Fruit fly (Drosophila melanogaster): Measurements from ENCODE around the gene ND-B14.5A.

Gene ND-B14.5A

DNA sequence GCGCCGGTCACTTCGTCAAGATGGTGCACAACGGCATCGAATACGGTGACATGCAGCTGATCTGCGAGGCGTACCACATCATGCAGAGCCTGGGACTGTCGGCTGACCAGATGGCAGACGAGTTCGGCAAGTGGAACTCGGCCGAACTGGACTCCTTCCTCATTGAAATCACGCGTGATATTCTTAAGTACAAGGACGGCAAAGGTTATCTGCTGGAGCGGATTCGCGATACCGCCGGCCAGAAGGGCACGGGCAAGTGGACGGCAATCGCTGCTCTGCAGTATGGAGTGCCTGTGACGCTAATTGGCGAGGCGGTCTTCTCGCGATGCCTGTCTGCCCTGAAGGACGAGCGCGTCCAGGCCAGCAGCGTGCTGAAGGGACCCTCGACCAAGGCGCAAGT lies 24.9 kb upstream of the ND-B14.5A start:
- TF ChIP-seq CG34367 (tag; optimal IDR thresholded peaks at IDR 0.05) (no peak), Pif1B (GFP tag; optimal IDR thresholded peaks at IDR 0.05) (no peak), CG32121 (GFP tag; IDR thresholded peaks at IDR 0.05) (no peak), rn (GFP tag; IDR thresholded peaks at IDR 0.05) (no peak), CG15710 (tag; optimal IDR thresholded peaks at IDR 0.05) (no peak), CG13204 (GFP tag; optimal IDR thresholded peaks at IDR 0.05) (no peak), D1 (tag; optimal IDR thresholded peaks at IDR 0.05) (no peak), CG10348 (GFP tag; IDR thresholded peaks at IDR 0.05) (no peak), gl (tag; optimal IDR thresholded peaks at IDR 0.05) (no peak), CG8159 (tag; optimal IDR thresholded peaks at IDR 0.05) (no peak), Snoo (tag; optimal IDR thresholded peaks at IDR 0.05) (no peak), CG8301 (tag; optimal IDR thresholded peaks at IDR 0.05) (no peak), CG9948 (tag; optimal IDR thresholded peaks at IDR 0.05) (no peak), CG17806 (tag; optimal IDR thresholded peaks at IDR 0.05) (no peak), Ets98B (GFP tag; IDR thresholded peaks at IDR 0.05) (no peak), CG4496 (GFP tag; IDR thresholded peaks at IDR 0.05) (no peak), EcR (GFP tag; optimal IDR thresholded peaks at IDR 0.05) (no peak), CG14655 (GFP tag; optimal IDR thresholded peaks at IDR 0.05) (no peak), fd96Ca (GFP tag; IDR thresholded peaks at IDR 0.05) (no peak)

dm6 chrX:2148671-2149070 lies 23.7 kb upstream of the ND-B14.5A start:
- TF ChIP-seq CG10348 (GFP tag; IDR thresholded peaks at IDR 0.05) = no peak
- peak; percentile 92 for TF ChIP-seq EcR (GFP tag; optimal IDR thresholded peaks at IDR 0.05)

dm6 chrX:2149478-2149877 lies 22.8 kb upstream of the ND-B14.5A start, which contains the start of gene bcn92:
bcn92 (minus strand) TSS chrX:2149647.
- TF ChIP-seq Ets98B (GFP tag; IDR thresholded peaks at IDR 0.05) (0 out of 2 replicates have a peak, but pooled peaks have one; percentile 21), CG15710 (tag; optimal IDR thresholded peaks at IDR 0.05) (peak; percentile 15), Pif1B (GFP tag; optimal IDR thresholded peaks at IDR 0.05) (no peak), CG9948 (tag; optimal IDR thresholded peaks at IDR 0.05) (no peak), CG4496 (GFP tag; IDR thresholded peaks at IDR 0.05) (peak; percentile 57; the same call in 2 of the 3 replicates), rn (GFP tag; IDR thresholded peaks at IDR 0.05) (no peak), CG32121 (GFP tag; IDR thresholded peaks at IDR 0.05) (0 out of 2 replicates have a peak, but pooled peaks have one; percentile 11), gl (tag; optimal IDR thresholded peaks at IDR 0.05) (no peak)

DNA sequence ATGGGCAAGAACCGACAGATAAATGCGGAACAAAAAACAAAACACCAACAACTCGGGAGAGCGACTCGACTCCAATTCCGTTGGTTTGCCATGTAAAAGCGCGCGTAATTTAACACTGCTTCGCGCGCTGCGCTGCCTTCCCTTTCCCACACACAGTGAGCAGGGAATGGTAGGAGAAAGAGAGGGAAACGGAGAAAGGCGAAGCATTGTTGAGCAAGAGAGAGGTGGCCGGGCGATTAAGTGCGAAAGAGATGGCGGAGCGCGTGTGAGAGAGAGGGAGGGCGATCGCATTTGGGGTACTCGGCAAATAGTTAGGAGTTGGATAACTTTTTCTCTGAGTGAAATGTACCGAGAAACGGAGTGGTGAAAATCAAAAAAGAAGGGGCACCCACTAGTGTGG lies 16.5 kb upstream of the ND-B14.5A start:
- TF ChIP-seq CG4496 (GFP tag; IDR thresholded peaks at IDR 0.05) (no peak), CG14655 (GFP tag; optimal IDR thresholded peaks at IDR 0.05) (no peak), EcR (GFP tag; optimal IDR thresholded peaks at IDR 0.05) (peak; percentile 21), Pif1B (GFP tag; optimal IDR thresholded peaks at IDR 0.05) (no peak), rn (GFP tag; IDR thresholded peaks at IDR 0.05) (no peak), CG8301 (tag; optimal IDR thresholded peaks at IDR 0.05) (no peak), CG32121 (GFP tag; IDR thresholded peaks at IDR 0.05) (peak; percentile 42; the same call in 1 of the 2 replicates), CG12605 (GFP tag; IDR thresholded peaks at IDR 0.05) (no peak), CG8159 (tag; optimal IDR thresholded peaks at IDR 0.05) (no peak), D1 (tag; optimal IDR thresholded peaks at IDR 0.05) (no peak), CG9948 (tag; optimal IDR thresholded peaks at IDR 0.05) (no peak), CG34367 (tag; optimal IDR thresholded peaks at IDR 0.05) (no peak), CG17806 (tag; optimal IDR thresholded peaks at IDR 0.05) (no peak), gl (tag; optimal IDR thresholded peaks at IDR 0.05) (no peak), CG15710 (tag; optimal IDR thresholded peaks at IDR 0.05) (no peak), Snoo (tag; optimal IDR thresholded peaks at IDR 0.05) (no peak), fd96Ca (GFP tag; IDR thresholded peaks at IDR 0.05) (peak; percentile 32; the same call in 1 of the 3 replicates), Ets98B (GFP tag; IDR thresholded peaks at IDR 0.05) (peak; percentile 38; the same call in 1 of the 2 replicates), Pif1A (GFP tag; optimal IDR thresholded peaks at IDR 0.05) (no peak), CG13204 (GFP tag; optimal IDR thresholded peaks at IDR 0.05) (peak; percentile 39), CG10348 (GFP tag; IDR thresholded peaks at IDR 0.05) (no peak)

dm6 chrX:2157929-2158610 lies 14.3 kb upstream of the ND-B14.5A start:
- TF ChIP-seq CG8159 (tag; optimal IDR thresholded peaks at IDR 0.05) (no peak), Ets98B (GFP tag; IDR thresholded peaks at IDR 0.05) (no peak), fd96Ca (GFP tag; IDR thresholded peaks at IDR 0.05) (no peak), CG8301 (tag; optimal IDR thresholded peaks at IDR 0.05) (no peak), CG9948 (tag; optimal IDR thresholded peaks at IDR 0.05) (no peak), CG15710 (tag; optimal IDR thresholded peaks at IDR 0.05) (no peak), CG17806 (tag; optimal IDR thresholded peaks at IDR 0.05) (no peak), CG10348 (GFP tag; IDR thresholded peaks at IDR 0.05) (no peak), EcR (GFP tag; optimal IDR thresholded peaks at IDR 0.05) (no peak), CG14655 (GFP tag; optimal IDR thresholded peaks at IDR 0.05) (no peak), CG13204 (GFP tag; optimal IDR thresholded peaks at IDR 0.05) (no peak), CG32121 (GFP tag; IDR thresholded peaks at IDR 0.05) (no peak), CG4496 (GFP tag; IDR thresholded peaks at IDR 0.05) (no peak), D1 (tag; optimal IDR thresholded peaks at IDR 0.05) (no peak), CG12605 (GFP tag; IDR thresholded peaks at IDR 0.05) (no peak), Snoo (tag; optimal IDR thresholded peaks at IDR 0.05) (no peak), gl (tag; optimal IDR thresholded peaks at IDR 0.05) (no peak)

dm6 chrX:2158668-2159163 lies 13.6 kb upstream of the ND-B14.5A start, which contains the start of gene wapl:
wapl (minus strand) TSS chrX:2158983.
- TF ChIP-seq CG12605 (GFP tag; IDR thresholded peaks at IDR 0.05) = no peak
- no peak for TF ChIP-seq fd96Ca (GFP tag; IDR thresholded peaks at IDR 0.05)
- no peak for TF ChIP-seq Ets98B (GFP tag; IDR thresholded peaks at IDR 0.05)
- no peak for TF ChIP-seq CG14655 (GFP tag; optimal IDR thresholded peaks at IDR 0.05)
- TF ChIP-seq Pif1A (GFP tag; optimal IDR thresholded peaks at IDR 0.05) = no peak
- no peak for TF ChIP-seq CG32121 (GFP tag; IDR thresholded peaks at IDR 0.05)
- no peak for TF ChIP-seq Snoo (tag; optimal IDR thresholded peaks at IDR 0.05)
- TF ChIP-seq Pif1B (GFP tag; optimal IDR thresholded peaks at IDR 0.05) = no peak
- TF ChIP-seq CG17806 (tag; optimal IDR thresholded peaks at IDR 0.05) = no peak
- TF ChIP-seq gl (tag; optimal IDR thresholded peaks at IDR 0.05) = no peak
- TF ChIP-seq CG10348 (GFP tag; IDR thresholded peaks at IDR 0.05) = no peak
- no peak for TF ChIP-seq rn (GFP tag; IDR thresholded peaks at IDR 0.05)
- TF ChIP-seq CG34367 (tag; optimal IDR thresholded peaks at IDR 0.05) = no peak
- no peak for TF ChIP-seq CG15710 (tag; optimal IDR thresholded peaks at IDR 0.05)
- no peak for TF ChIP-seq CG8301 (tag; optimal IDR thresholded peaks at IDR 0.05)
- TF ChIP-seq CG8159 (tag; optimal IDR thresholded peaks at IDR 0.05) = no peak
- no peak for TF ChIP-seq CG9948 (tag; optimal IDR thresholded peaks at IDR 0.05)
- no peak for TF ChIP-seq EcR (GFP tag; optimal IDR thresholded peaks at IDR 0.05)
- TF ChIP-seq CG13204 (GFP tag; optimal IDR thresholded peaks at IDR 0.05) = no peak

All from whole organism, pupa.